Worm (Caenorhabditis elegans) whole organism, L4/young adult: ENCODE measurements around the gene K06A4.7.

ENCODE experiments used
- W03F9.2 ChIP-seq: fragments of 150-350 bp; optimal IDR thresholded peaks from 2 replicates; lab custom pipeline; 2014; ENCODE audit warnings: missing biosample characterization, missing genetic modification characterization
- dao-5 ChIP-seq: sonication (generic microtip); optimal IDR thresholded peaks from 2 replicates; lab custom pipeline; 2016; ENCODE audit warnings: missing genotype, missing genetic modification characterization, moderate library complexity, missing compliant biosample characterization
- him-1 ChIP-seq: sonication (generic microtip); optimal IDR thresholded peaks from 2 replicates; lab custom pipeline; 2016; ENCODE audit warnings: missing genotype, missing genetic modification reagents, missing genetic modification characterization, missing compliant biosample characterization

- TF ChIP-seq W03F9.2 (tag; lab: Kevin White, UChicago) (no peak), him-1 (no peak), dao-5 (tag; lab: Kevin White, UChicago) (no peak)
Observed at ce11 chrV:9491440-9492160, at the start of gene K06A4.7.
